Fruit fly (Drosophila melanogaster) whole organism, adult: Measurements from ENCODE around the gene CG16782.

Source experiments
- CG11617 ChIP-seq: fragments of 200-800 bp; sonication (Bioruptor generic); optimal IDR thresholded peaks from 2 replicates; lab custom pipeline; 2017; ENCODE audit warnings: mild to moderate bottlenecking, missing biosample characterization, missing genetic modification reagents, missing genetic modification characterization
- CG12768 ChIP-seq: fragments of 200-800 bp; sonication (Bioruptor generic); optimal IDR thresholded peaks from 2 replicates; lab custom pipeline; 2017; ENCODE audit warnings: missing biosample characterization, missing genetic modification characterization, mild to moderate bottlenecking, moderate library complexity, missing genetic modification reagents
- CG14711 ChIP-seq: fragments of 200-800 bp; sonication (Bioruptor generic); optimal IDR thresholded peaks from 2 replicates; lab custom pipeline; 2018; ENCODE audit warnings: missing biosample characterization, mild to moderate bottlenecking, missing genetic modification characterization, moderate library complexity
- CG1620 ChIP-seq: fragments of 200-800 bp; sonication (Bioruptor generic); optimal IDR thresholded peaks from 2 replicates; lab custom pipeline; 2016; ENCODE audit warnings: missing biosample characterization, missing genetic modification characterization
- CG33017 ChIP-seq: fragments of 200-800 bp; sonication (Bioruptor generic); optimal IDR thresholded peaks from 2 replicates; lab custom pipeline; 2018; ENCODE audit warnings: missing biosample characterization, mild to moderate bottlenecking, missing genetic modification characterization, moderate library complexity
- CG5204 ChIP-seq: fragments of 200-800 bp; sonication (Bioruptor generic); optimal IDR thresholded peaks from 2 replicates; lab custom pipeline; 2016; ENCODE audit warnings: missing biosample characterization, missing genetic modification characterization
- CG7045 ChIP-seq: fragments of 200-800 bp; sonication (Bioruptor generic); optimal IDR thresholded peaks from 2 replicates; lab custom pipeline; 2017; ENCODE audit warnings: missing biosample characterization, mild to moderate bottlenecking, missing genetic modification characterization
- CG7101 ChIP-seq: fragments of 200-800 bp; sonication (Bioruptor generic); optimal IDR thresholded peaks from 2 replicates; lab custom pipeline; 2018; ENCODE audit warnings: missing biosample characterization, mild to moderate bottlenecking, missing genetic modification characterization, moderate library complexity
- Clk ChIP-seq: fragments of 200-800 bp; sonication (Bioruptor generic); optimal IDR thresholded peaks from 2 replicates; lab custom pipeline; 2017; ENCODE audit warnings: missing biosample characterization, missing genetic modification characterization
- Crg-1 ChIP-seq: fragments of 200-800 bp; sonication (Bioruptor generic); optimal IDR thresholded peaks from 2 replicates; lab custom pipeline; 2016; ENCODE audit warnings: missing biosample characterization, missing genetic modification characterization
- Hr96 ChIP-seq: fragments of 200-800 bp; sonication (Bioruptor generic); optimal IDR thresholded peaks from 2 replicates; lab custom pipeline; 2016; ENCODE audit warnings: missing biosample characterization, missing genetic modification characterization
- Mnt ChIP-seq: fragments of 200-800 bp; sonication (Bioruptor generic); optimal IDR thresholded peaks from 2 replicates; lab custom pipeline; 2016; ENCODE audit warnings: missing biosample characterization, mild to moderate bottlenecking, missing genetic modification characterization
- bab1 ChIP-seq: fragments of 200-800 bp; sonication (Bioruptor generic); optimal IDR thresholded peaks from 3 replicates; lab custom pipeline; 2019; ENCODE audit warnings: missing biosample characterization, mild to moderate bottlenecking, missing genetic modification characterization, moderate library complexity
- cic ChIP-seq: fragments of 200-800 bp; sonication (Bioruptor generic); optimal IDR thresholded peaks from 2 replicates; lab custom pipeline; 2017; ENCODE audit warnings: missing biosample characterization, mild to moderate bottlenecking, missing genetic modification characterization, moderate library complexity
- cnc ChIP-seq, 2 experiments: fragments of >200 bp; optimal IDR thresholded peaks; 2 replicates each; lab custom pipeline; 2017
- kay ChIP-seq: fragments of 200-800 bp; sonication (Bioruptor generic); peaks from one replicate; lab custom pipeline; 2016; ENCODE audit warnings: missing biosample characterization, missing genetic modification characterization, borderline replicate concordance
- ovo ChIP-seq: fragments of 200-800 bp; sonication (Bioruptor generic); optimal IDR thresholded peaks from 2 replicates; lab custom pipeline; 2016; ENCODE audit warnings: missing biosample characterization, missing genetic modification characterization
- pad ChIP-seq: fragments of 200-800 bp; sonication (Bioruptor generic); optimal IDR thresholded peaks from 3 replicates; lab custom pipeline; 2017; ENCODE audit warnings: missing biosample characterization, missing genetic modification characterization, mild to moderate bottlenecking, moderate library complexity, missing genetic modification reagents
- tj ChIP-seq: fragments of 200-800 bp; sonication (Bioruptor generic); optimal IDR thresholded peaks from 3 replicates; lab custom pipeline; 2017; ENCODE audit warnings: missing biosample characterization, mild to moderate bottlenecking, missing genetic modification characterization, moderate library complexity
- toe ChIP-seq: fragments of 200-800 bp; sonication (Bioruptor generic); optimal IDR thresholded peaks from 2 replicates; lab custom pipeline; 2016; ENCODE audit warnings: missing biosample characterization, missing genetic modification characterization

Gene CG16782

DNA sequence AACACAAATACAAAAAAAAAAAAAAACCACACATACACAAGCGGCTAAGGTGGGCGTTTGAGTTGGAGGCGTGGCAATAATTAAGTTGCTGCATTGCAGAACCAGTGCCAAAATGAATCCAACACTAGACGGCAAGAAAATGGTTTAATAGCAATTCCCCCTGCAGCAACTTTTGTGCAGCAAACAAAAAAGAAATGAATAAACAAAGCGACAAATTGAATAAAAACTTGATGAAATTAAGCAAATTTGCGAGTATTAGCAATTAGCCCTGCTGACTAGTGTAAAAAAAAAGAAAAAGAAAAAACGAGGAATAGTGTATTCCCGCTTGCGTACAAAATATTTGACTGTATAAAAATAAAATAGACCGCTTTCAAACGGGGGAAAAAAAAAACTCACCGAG lies 5.3 kb downstream of the CG16782 start:
- no peak for TF ChIP-seq cnc (optimal IDR thresholded peaks at IDR 0.05; lab: Kevin White, UChicago)

dm6 chrX:3453038-3453819 lies 6.8 kb downstream of the CG16782 start:
- TF ChIP-seq toe (GFP tag; lab: Kevin White, UChicago) (no peak), Clk (GFP tag; lab: Kevin White, UChicago) (no peak), bab1 (GFP tag; lab: Kevin White, UChicago) (no peak), tj (GFP tag; lab: Kevin White, UChicago) (no peak), CG1620 (GFP tag; lab: Kevin White, UChicago) (no peak), CG12768 (GFP tag; lab: Kevin White, UChicago) (no peak), ovo (GFP tag; lab: Kevin White, UChicago) (no peak), CG33017 (tag; lab: Kevin White, UChicago) (no peak), Mnt (no peak), cnc (optimal IDR thresholded peaks at IDR 0.05; lab: Kevin White, UChicago) (no peak), CG5204 (no peak), CG11617 (GFP tag; lab: Kevin White, UChicago) (no peak), CG14711 (tag; lab: Kevin White, UChicago) (no peak), CG7101 (tag; lab: Kevin White, UChicago) (no peak), kay (GFP tag; lab: Kevin White, UChicago) (no peak), CG7045 (GFP tag; lab: Kevin White, UChicago) (no peak), Hr96 (GFP tag; lab: Kevin White, UChicago) (no peak), cic (GFP tag; lab: Kevin White, UChicago) (no peak)

dm6 chrX:3451916-3452315 lies 8.1 kb downstream of the CG16782 start:
- TF ChIP-seq CG1620 (GFP tag; lab: Kevin White, UChicago) (no peak), CG7045 (GFP tag; lab: Kevin White, UChicago) (no peak)

DNA sequence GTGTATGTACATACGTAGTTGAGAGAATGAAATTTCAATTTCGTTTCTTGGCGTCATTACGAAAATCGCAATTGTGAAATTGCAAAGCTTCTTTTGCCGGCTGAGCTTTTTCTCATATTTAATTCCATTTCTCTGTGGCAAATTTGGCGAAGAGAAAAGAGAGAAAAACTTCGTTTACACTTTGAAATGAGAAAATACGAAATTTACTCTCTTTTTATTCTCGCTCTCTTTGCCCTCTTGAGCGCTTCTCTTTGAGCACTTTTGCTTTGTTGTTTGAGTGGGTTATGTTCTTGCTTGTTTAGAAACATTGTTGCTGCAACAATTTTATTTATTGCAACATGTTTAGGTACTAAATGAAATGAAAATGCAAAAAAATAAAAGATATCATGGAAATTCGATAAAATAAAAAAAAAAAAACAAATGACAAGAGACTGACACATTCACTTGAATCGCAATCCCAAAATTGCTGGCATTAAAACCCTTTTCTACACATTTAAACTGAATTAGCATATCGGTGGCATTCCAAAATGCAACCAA lies 8.7 kb downstream of the CG16782 start:
- TF ChIP-seq cnc (optimal IDR thresholded peaks at IDR 0.05; lab: Kevin White, UChicago), result no peak
- TF ChIP-seq kay (GFP tag; lab: Kevin White, UChicago), result peak; percentile 54
- peak; percentile 33 for TF ChIP-seq cic (GFP tag; lab: Kevin White, UChicago)

DNA sequence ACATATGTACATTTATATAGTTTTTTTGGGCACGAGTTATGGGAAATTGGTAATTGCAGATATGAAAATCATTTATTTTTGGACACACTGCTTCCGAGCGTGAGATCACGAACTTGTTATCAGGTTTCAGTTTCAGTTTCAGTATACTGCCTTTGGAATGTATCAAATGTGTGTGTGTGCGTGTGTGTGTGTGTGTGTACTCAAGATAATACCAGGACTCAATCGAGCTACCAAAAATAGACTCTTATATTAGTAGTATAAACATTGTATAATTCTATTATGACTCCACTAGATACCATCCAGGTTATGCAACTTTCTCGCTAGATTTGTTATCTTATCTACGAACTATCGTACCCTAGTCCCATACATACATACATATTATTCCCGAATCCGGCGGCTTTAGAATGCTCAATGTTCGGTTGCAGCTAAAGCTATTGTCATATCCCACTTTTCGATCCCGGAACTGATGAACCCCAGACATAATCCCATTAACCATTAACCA lies 11.1 kb downstream of the CG16782 start, which contains the start of gene CG12535:
Gene CG12535, minus strand, starts transcription at position 51 of the 502 bp plus-strand sequence.
- TF ChIP-seq CG12768 (GFP tag; lab: Kevin White, UChicago), result no peak
- no peak for TF ChIP-seq Hr96 (GFP tag; lab: Kevin White, UChicago)
- no peak for TF ChIP-seq tj (GFP tag; lab: Kevin White, UChicago)
- no peak for TF ChIP-seq CG11617 (GFP tag; lab: Kevin White, UChicago)
- no peak for TF ChIP-seq Crg-1 (GFP tag; lab: Kevin White, UChicago)
- TF ChIP-seq cnc (optimal IDR thresholded peaks at IDR 0.05; lab: Kevin White, UChicago), result no peak
- TF ChIP-seq CG5204, result no peak
- no peak for TF ChIP-seq toe (GFP tag; lab: Kevin White, UChicago)
- TF ChIP-seq Mnt, result no peak
- TF ChIP-seq bab1 (GFP tag; lab: Kevin White, UChicago), result no peak
- TF ChIP-seq CG33017 (tag; lab: Kevin White, UChicago), result no peak
- no peak for TF ChIP-seq kay (GFP tag; lab: Kevin White, UChicago)
- TF ChIP-seq cic (GFP tag; lab: Kevin White, UChicago), result no peak
- TF ChIP-seq CG7101 (tag; lab: Kevin White, UChicago), result no peak
- no peak for TF ChIP-seq CG1620 (GFP tag; lab: Kevin White, UChicago)
- no peak for TF ChIP-seq ovo (GFP tag; lab: Kevin White, UChicago)

DNA sequence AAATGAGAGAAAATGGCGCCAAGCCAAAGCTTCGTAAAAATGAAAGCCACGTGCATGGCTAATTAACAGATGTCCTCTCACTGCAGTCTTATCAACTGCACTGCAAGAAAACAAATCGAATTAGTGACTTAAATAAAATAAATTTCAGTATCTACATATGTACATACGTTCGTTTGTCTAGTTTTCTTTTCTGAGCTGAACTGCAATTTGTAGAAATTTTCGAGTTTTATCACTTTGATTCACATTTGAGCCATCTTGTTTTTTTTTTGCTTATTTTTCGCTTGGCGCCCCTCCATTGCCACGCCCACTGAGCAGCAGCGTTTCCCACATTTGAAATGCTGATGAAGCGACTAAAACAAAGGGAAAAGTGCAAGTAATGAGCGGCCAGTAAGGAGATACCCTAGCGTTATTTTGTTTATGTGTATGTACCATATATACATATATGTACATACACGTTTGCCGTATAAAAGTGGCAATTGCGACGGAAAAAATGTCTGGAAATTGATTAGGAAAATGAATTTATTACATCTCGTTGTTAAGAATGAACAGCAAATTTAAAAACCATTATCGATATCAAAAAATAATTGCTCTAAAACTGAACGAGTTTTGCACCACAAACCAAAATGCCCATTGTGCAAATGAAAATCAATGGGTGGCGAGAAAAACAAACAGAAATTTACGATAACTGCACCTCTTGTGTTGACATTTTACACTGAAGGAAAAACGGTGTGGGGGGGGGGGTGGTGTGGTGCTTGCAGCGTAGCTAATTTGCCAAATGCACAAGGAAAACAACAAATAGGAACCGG lies 12.1 kb downstream of the CG16782 start:
- TF ChIP-seq Mnt, result peak; percentile 72
- peak; percentile 58 for TF ChIP-seq CG5204
- TF ChIP-seq tj (GFP tag; lab: Kevin White, UChicago), result peak; percentile 90
- TF ChIP-seq CG7045 (GFP tag; lab: Kevin White, UChicago), result peak; percentile 43
- TF ChIP-seq CG1620 (GFP tag; lab: Kevin White, UChicago), result peak; percentile 26
- TF ChIP-seq cic (GFP tag; lab: Kevin White, UChicago), result peak; percentile 36
- TF ChIP-seq CG11617 (GFP tag; lab: Kevin White, UChicago), result peak; percentile 82
- TF ChIP-seq Crg-1 (GFP tag; lab: Kevin White, UChicago), result peak; percentile 51
- peak; percentile 28 for TF ChIP-seq Clk (GFP tag; lab: Kevin White, UChicago)
- peak; percentile 14 for TF ChIP-seq kay (GFP tag; lab: Kevin White, UChicago)
- peak; percentile 62 for TF ChIP-seq pad (GFP tag; lab: Kevin White, UChicago)
- peak; percentile 86 for TF ChIP-seq CG7101 (tag; lab: Kevin White, UChicago)
- peak; percentile 71 for TF ChIP-seq CG14711 (tag; lab: Kevin White, UChicago)
- TF ChIP-seq CG12768 (GFP tag; lab: Kevin White, UChicago), result peak; percentile 46
- TF ChIP-seq toe (GFP tag; lab: Kevin White, UChicago), result peak; percentile 26
- TF ChIP-seq ovo (GFP tag; lab: Kevin White, UChicago), result peak; percentile 61
- peak; percentile 67 for TF ChIP-seq CG33017 (tag; lab: Kevin White, UChicago)
- TF ChIP-seq bab1 (GFP tag; lab: Kevin White, UChicago), result peak; percentile 68
- peak; percentile 18 to 47 for TF ChIP-seq cnc (optimal IDR thresholded peaks at IDR 0.05; lab: Kevin White, UChicago)
- TF ChIP-seq Hr96 (GFP tag; lab: Kevin White, UChicago), result peak; percentile 54
